Fruit fly (Drosophila melanogaster) whole organism, embryonic: ENCODE data around the gene CG42591.

Experiments used
- Blimp-1 ChIP-seq: fragments of 200-800 bp; sonication (Bioruptor generic); optimal IDR thresholded peaks from 3 replicates; lab custom pipeline; 2018; ENCODE audit warnings: missing biosample characterization, missing genetic modification characterization, mild to moderate bottlenecking, moderate library complexity, missing genetic modification reagents
- CG11456 ChIP-seq: fragments of 200-800 bp; sonication (Bioruptor generic); IDR thresholded peaks from 3 replicates; pipeline ENCODE4 v1.3.6; 2022; ENCODE audit warnings: missing biosample characterization, missing genetic modification characterization
- CG11560 ChIP-seq: fragments of 200-800 bp; sonication (Bioruptor generic); IDR thresholded peaks from 3 replicates; pipeline ENCODE4 v1.3.6; 2022; ENCODE audit warnings: missing biosample characterization, missing genetic modification characterization
- CG12744 ChIP-seq: fragments of 200-800 bp; sonication (Bioruptor generic); optimal IDR thresholded peaks from 2 replicates; lab custom pipeline; 2016; ENCODE audit warnings: missing biosample characterization, missing genetic modification characterization
- CG12942 ChIP-seq: fragments of 200-800 bp; sonication (Bioruptor generic); optimal IDR thresholded peaks from 3 replicates; lab custom pipeline; 2016; ENCODE audit warnings: missing biosample characterization, missing genetic modification characterization
- CG13287 ChIP-seq: fragments of 200-800 bp; sonication (Bioruptor generic); IDR thresholded peaks from 2 replicates; pipeline ENCODE4 v1.3.6; 2022; ENCODE audit warnings: missing biosample characterization, missing genetic modification characterization; ENCODE audit not compliant: partially characterized antibody
- CG13424 ChIP-seq: fragments of 200-800 bp; sonication (Bioruptor generic); optimal IDR thresholded peaks from 2 replicates; lab custom pipeline; 2019; ENCODE audit warnings: missing biosample characterization, mild to moderate bottlenecking, missing genetic modification characterization, moderate library complexity
- CG14050 ChIP-seq: fragments of 200-800 bp; sonication (Bioruptor generic); IDR thresholded peaks from 3 replicates; pipeline ENCODE4 v1.3.6; 2022; ENCODE audit warnings: missing biosample characterization, missing genetic modification characterization
- CG15269 ChIP-seq: fragments of 200-800 bp; sonication (Bioruptor generic); optimal IDR thresholded peaks from 2 replicates; lab custom pipeline; 2018; ENCODE audit warnings: missing biosample characterization, mild to moderate bottlenecking, missing genetic modification characterization, moderate library complexity
- CG16863 ChIP-seq: fragments of 200-800 bp; sonication (Bioruptor generic); optimal IDR thresholded peaks from 3 replicates; lab custom pipeline; 2016; ENCODE audit warnings: missing biosample characterization, missing genetic modification characterization
- CG17385 ChIP-seq: fragments of 200-800 bp; sonication (Bioruptor generic); optimal IDR thresholded peaks from 3 replicates; lab custom pipeline; 2018; ENCODE audit warnings: missing biosample characterization, mild to moderate bottlenecking, missing genetic modification characterization
- CG17829 ChIP-seq: fragments of 200-800 bp; optimal IDR thresholded peaks from 2 replicates; lab custom pipeline; 2019; ENCODE audit warnings: missing biosample characterization, mild to moderate bottlenecking, missing genetic modification characterization, moderate library complexity
- CG18476 ChIP-seq: fragments of 200-800 bp; sonication (Bioruptor generic); optimal IDR thresholded peaks from 2 replicates; lab custom pipeline; 2016; ENCODE audit warnings: missing biosample characterization, mild to moderate bottlenecking, missing genetic modification characterization
- CG18599 ChIP-seq: fragments of 200-800 bp; sonication (Bioruptor generic); optimal IDR thresholded peaks from 3 replicates; lab custom pipeline; 2017; ENCODE audit warnings: missing biosample characterization, missing genetic modification characterization, mild to moderate bottlenecking, moderate library complexity, missing genetic modification reagents
- CG2116 ChIP-seq: fragments of 200-800 bp; sonication (Bioruptor generic); optimal IDR thresholded peaks from 3 replicates; lab custom pipeline; 2018; ENCODE audit warnings: missing biosample characterization, mild to moderate bottlenecking, missing genetic modification characterization
- CG34422 ChIP-seq: fragments of 200-800 bp; sonication (Bioruptor generic); IDR thresholded peaks from 3 replicates; pipeline ENCODE4 v1.3.6; 2022; ENCODE audit warnings: missing biosample characterization, missing genetic modification characterization
- CG5953 ChIP-seq: fragments of 200-800 bp; sonication (Bioruptor generic); IDR thresholded peaks from 2 replicates; pipeline ENCODE4 v1.3.6; 2022; ENCODE audit warnings: missing biosample characterization, missing genetic modification characterization
- CG7372 ChIP-seq: fragments of 200-800 bp; sonication (Bioruptor generic); IDR thresholded peaks from 2 replicates; pipeline ENCODE4 v1.3.6; 2022; ENCODE audit warnings: missing biosample characterization, missing genetic modification characterization
- CG7963 ChIP-seq: fragments of 200-800 bp; sonication (Bioruptor generic); IDR thresholded peaks from 3 replicates; pipeline ENCODE4 v1.3.6; 2022; ENCODE audit warnings: missing biosample characterization, missing genetic modification characterization; ENCODE audit not compliant: partially characterized antibody
- CG9609 ChIP-seq: fragments of 200-800 bp; sonication (Bioruptor generic); optimal IDR thresholded peaks from 3 replicates; lab custom pipeline; 2016; ENCODE audit warnings: missing biosample characterization, missing genetic modification characterization
- Chrac-16 ChIP-seq: fragments of 200-800 bp; sonication (Bioruptor generic); optimal IDR thresholded peaks from 3 replicates; lab custom pipeline; 2016; ENCODE audit warnings: missing biosample characterization, missing genetic modification characterization
- Dip3 ChIP-seq: fragments of 200-800 bp; sonication (Bioruptor generic); optimal IDR thresholded peaks from 3 replicates; lab custom pipeline; 2016; ENCODE audit warnings: missing biosample characterization, missing genetic modification characterization
- E2f2 ChIP-seq: fragments of 200-800 bp; sonication (Bioruptor generic); IDR thresholded peaks from 2 replicates; pipeline ENCODE4 v1.3.6; 2022; ENCODE audit warnings: missing biosample characterization, missing genetic modification characterization
- Gug ChIP-seq: fragments of 200-800 bp; sonication (Bioruptor generic); IDR thresholded peaks from 4 replicates; pipeline ENCODE4 v1.3.6; 2022; ENCODE audit warnings: missing biosample characterization, missing genetic modification characterization
- HLH4C ChIP-seq: fragments of 200-800 bp; sonication (Bioruptor generic); IDR thresholded peaks from 3 replicates; pipeline ENCODE4 v1.3.6; 2022; ENCODE audit warnings: missing biosample characterization, missing genetic modification characterization; ENCODE audit not compliant: partially characterized antibody
- Hsf ChIP-seq: fragments of 200-800 bp; sonication (Bioruptor generic); optimal IDR thresholded peaks from 3 replicates; lab custom pipeline; 2016; ENCODE audit warnings: missing biosample characterization, missing genetic modification characterization
- Med ChIP-seq: fragments of 200-800 bp; sonication (Bioruptor generic); peaks from one replicate; lab custom pipeline; 2016; ENCODE audit warnings: missing biosample characterization, missing genetic modification characterization, mild to moderate bottlenecking, inconsistent platforms, moderate library complexity
- Mes4 ChIP-seq: fragments of 200-800 bp; sonication (Bioruptor generic); optimal IDR thresholded peaks from 2 replicates; lab custom pipeline; 2016; ENCODE audit warnings: missing biosample characterization, missing genetic modification characterization
- NfI ChIP-seq: fragments of 200-800 bp; sonication (Bioruptor generic); optimal IDR thresholded peaks from 3 replicates; lab custom pipeline; 2018; ENCODE audit warnings: missing biosample characterization, mild to moderate bottlenecking, missing genetic modification characterization, moderate library complexity
- Pdp1 ChIP-seq, 2 experiments: fragments of 200-800 bp; sonication (Bioruptor generic); optimal IDR thresholded peaks; 3 replicates each; lab custom pipeline; 2016; ENCODE audit warnings: missing biosample characterization in 2 of 2, missing genetic modification characterization in 2 of 2, mild to moderate bottlenecking in 1 of 2, moderate library complexity in 1 of 2
- Ravus ChIP-seq: fragments of 200-800 bp; sonication (Bioruptor generic); IDR thresholded peaks from 2 replicates; pipeline ENCODE4 v1.3.6; 2022; ENCODE audit warnings: missing biosample characterization, missing genetic modification characterization
- Spps ChIP-seq: fragments of 200-800 bp; sonication (Bioruptor generic); optimal IDR thresholded peaks from 2 replicates; lab custom pipeline; 2018; ENCODE audit warnings: missing biosample characterization, mild to moderate bottlenecking, missing genetic modification characterization
- Sry-δ ChIP-seq: fragments of 200-800 bp; sonication (Bioruptor generic); optimal IDR thresholded peaks from 2 replicates; lab custom pipeline; 2016; ENCODE audit warnings: missing biosample characterization, missing genetic modification characterization
- ara ChIP-seq: fragments of 200-800 bp; sonication (Bioruptor generic); IDR thresholded peaks from 2 replicates; pipeline ENCODE4 v1.3.6; 2022; ENCODE audit warnings: missing biosample characterization, missing genetic modification characterization
- crc ChIP-seq: fragments of 200-800 bp; sonication (Bioruptor generic); optimal IDR thresholded peaks from 2 replicates; lab custom pipeline; 2016; ENCODE audit warnings: missing biosample characterization, missing genetic modification characterization
- crp ChIP-seq, 2 experiments: fragments of 200-800 bp; sonication (Bioruptor generic); optimal IDR thresholded peaks; 2 replicates in 1 of 2; 3 replicates in 1 of 2; lab custom pipeline; 2017; ENCODE audit warnings: missing biosample characterization in 2 of 2, missing genetic modification characterization in 2 of 2, mild to moderate bottlenecking in 1 of 2, moderate library complexity in 1 of 2
- fd64A ChIP-seq: fragments of 200-800 bp; sonication (Bioruptor generic); optimal IDR thresholded peaks from 3 replicates; lab custom pipeline; 2018; ENCODE audit warnings: missing biosample characterization, mild to moderate bottlenecking, missing genetic modification characterization
- ftz-f1 ChIP-seq: fragments of 200-800 bp; sonication (Bioruptor generic); optimal IDR thresholded peaks from 2 replicates; lab custom pipeline; 2016; ENCODE audit warnings: missing biosample characterization, missing genetic modification characterization
- jumu ChIP-seq: fragments of 200-800 bp; sonication (Bioruptor generic); optimal IDR thresholded peaks from 3 replicates; lab custom pipeline; 2016; ENCODE audit warnings: missing biosample characterization, missing genetic modification characterization
- nom ChIP-seq: fragments of 200-800 bp; sonication (Bioruptor generic); optimal IDR thresholded peaks from 2 replicates; lab custom pipeline; 2017; ENCODE audit warnings: missing biosample characterization, missing genetic modification characterization, mild to moderate bottlenecking, moderate library complexity, missing genetic modification reagents
- pfk ChIP-seq: fragments of 200-800 bp; sonication (Bioruptor generic); optimal IDR thresholded peaks from 2 replicates; lab custom pipeline; 2018; ENCODE audit warnings: missing biosample characterization, mild to moderate bottlenecking, missing genetic modification characterization, moderate library complexity
- pho ChIP-seq: fragments of 200-800 bp; sonication (Bioruptor generic); optimal IDR thresholded peaks from 2 replicates; lab custom pipeline; 2016; ENCODE audit warnings: missing biosample characterization, missing genetic modification characterization
- pnt ChIP-seq: fragments of 200-800 bp; sonication (Bioruptor generic); optimal IDR thresholded peaks from 3 replicates; lab custom pipeline; 2016; ENCODE audit warnings: missing biosample characterization, missing genetic modification characterization
- sob ChIP-seq: fragments of 200-800 bp; sonication (Bioruptor generic); IDR thresholded peaks from 2 replicates; pipeline ENCODE4 v1.3.6; 2022; ENCODE audit warnings: missing biosample characterization, missing genetic modification characterization
- ssp ChIP-seq: fragments of 200-800 bp; sonication (Bioruptor generic); IDR thresholded peaks from 2 replicates; pipeline ENCODE4 v1.3.6; 2022; ENCODE audit warnings: missing biosample characterization, missing genetic modification characterization
- tll ChIP-seq, 2 experiments: fragments of 200-800 bp in 1 of 2; fragments of >200 bp in 1 of 2; sonication (Bioruptor generic) in 1 of 2; optimal IDR thresholded peaks; 2 replicates each; lab custom pipeline; 2017 to 2019; ENCODE audit warnings: missing biosample characterization in 2 of 2, missing genetic modification characterization in 2 of 2, mild to moderate bottlenecking in 1 of 2, moderate library complexity in 1 of 2
- toy ChIP-seq: fragments of 200-800 bp; sonication (Bioruptor generic); IDR thresholded peaks from 2 replicates; pipeline ENCODE4 v1.3.6; 2022; ENCODE audit warnings: missing biosample characterization, missing genetic modification characterization
- vfl ChIP-seq: fragments of 200-800 bp; sonication (Bioruptor generic); optimal IDR thresholded peaks from 2 replicates; lab custom pipeline; 2016; ENCODE audit warnings: missing biosample characterization, missing genetic modification characterization
- vvl ChIP-seq: fragments of 200-800 bp; sonication (Bioruptor generic); IDR thresholded peaks from 2 replicates; pipeline ENCODE4 v1.3.6; 2022; ENCODE audit warnings: missing biosample characterization, missing genetic modification characterization
- zfh1 ChIP-seq: fragments of 200-800 bp; sonication (Bioruptor generic); IDR thresholded peaks from 3 replicates; pipeline ENCODE4 v1.3.6; 2022; ENCODE audit warnings: missing biosample characterization, missing genetic modification characterization

Gene CG42591

DNA sequence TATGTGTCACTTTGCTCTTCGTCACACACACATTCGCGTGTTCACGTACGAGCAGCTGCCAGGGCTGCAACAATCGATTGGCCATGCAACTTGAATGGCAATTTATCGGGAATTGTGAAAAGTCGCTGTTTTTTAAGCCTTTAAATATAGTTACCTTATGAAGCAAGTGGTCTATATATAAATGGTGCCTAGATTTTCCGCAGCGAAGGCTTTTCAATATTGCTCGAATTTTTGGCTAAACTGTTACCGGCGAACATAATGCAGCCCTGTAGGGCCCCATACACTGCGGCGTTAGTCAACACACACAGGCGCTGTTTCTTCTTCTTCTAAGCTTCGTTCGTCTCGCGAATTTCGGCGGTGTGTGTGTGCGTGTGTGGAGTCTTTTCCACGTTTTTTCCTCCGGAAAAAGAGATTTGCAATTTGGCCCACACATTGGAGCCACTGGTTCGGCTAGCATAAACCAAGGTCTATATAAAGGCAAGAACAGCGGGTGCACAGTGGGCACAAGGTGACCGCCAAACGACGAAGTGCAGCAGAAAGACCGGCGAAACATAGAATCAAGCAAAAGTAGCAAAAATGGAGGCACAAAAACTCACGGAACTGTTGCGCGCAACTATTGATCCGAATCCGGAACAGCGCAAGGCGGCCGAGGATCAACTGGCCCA, 46.2 kb upstream of the CG42591 start, which contains the start of the genes Arp3 and msk (continued):
- TF ChIP-seq sob (peak; percentile 81), Ravus (GFP tag; lab: Robert Waterston, UW) (no peak; the same call in 1 of the 2 replicates), vfl (peak; percentile 83), vvl (peak; percentile 85), HLH4C (peak; percentile 55; the same call in 1 of the 3 replicates), CG15269 (tag; lab: Kevin White, UChicago) (no peak), CG13424 (tag; lab: Kevin White, UChicago) (peak; percentile 77), CG18476 (peak; percentile 72), CG9609 (GFP tag; lab: Kevin White, UChicago) (peak; percentile 88), CG12942 (GFP tag; lab: Kevin White, UChicago) (peak; percentile 85), CG12744 (peak; percentile 71), tll (GFP tag; optimal IDR thresholded peaks at IDR 0.05; lab: Kevin White, UChicago) (peak; percentile 48 to 60), toy (GFP tag; lab: Robert Waterston, UW) (no peak; the same call in 1 of the 2 replicates), E2f2 (GFP tag; lab: Robert Waterston, UW) (peak; percentile 69), Gug (peak; percentile 86), CG17385 (GFP tag; lab: Kevin White, UChicago) (peak; percentile 99), ara (GFP tag; lab: Robert Waterston, UW) (peak; percentile 66), CG5953 (no peak), NfI (peak; percentile 77), Chrac-16 (GFP tag; lab: Kevin White, UChicago) (peak; percentile 84), Blimp-1 (GFP tag; lab: Kevin White, UChicago) (no peak), zfh1 (GFP tag; lab: Robert Waterston, UW) (peak; percentile 73; the same call in 2 of the 3 replicates), CG11456 (GFP tag; lab: Robert Waterston, UW) (peak; percentile 83), Hsf (peak; percentile 86), CG11560 (tag; lab: Robert Waterston, UW) (peak; percentile 53; the same call in 2 of the 3 replicates), crp (GFP tag; optimal IDR thresholded peaks at IDR 0.05; lab: Kevin White, UChicago) (peak in 1 of 2 experiments; percentile 74), crc (GFP tag; lab: Kevin White, UChicago) (peak; percentile 82), CG14050 (no peak)

DNA sequence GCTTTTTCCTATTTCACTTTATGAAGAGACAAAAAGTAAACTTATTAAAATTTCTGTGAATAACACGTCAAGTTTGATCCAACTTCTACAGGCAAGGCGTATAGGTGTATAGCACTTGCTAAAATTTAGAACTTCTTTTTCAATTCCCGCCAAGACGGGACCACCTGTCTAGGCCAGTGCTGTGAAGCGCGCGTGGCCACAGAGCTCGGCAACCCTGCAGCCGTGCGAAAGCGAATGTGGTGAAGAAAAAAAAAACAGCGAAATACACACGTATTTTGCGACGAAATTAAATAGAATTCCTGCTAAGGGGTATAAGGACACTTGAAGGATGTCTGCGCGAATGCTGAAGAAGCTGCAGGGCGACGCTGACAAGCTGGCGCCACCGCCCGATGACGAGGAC, 40.4 kb upstream of the CG42591 start, which contains the start of gene Nulp1:
TSS of gene Nulp1 (plus strand) at position 198 of the 400 bp plus-strand sequence.
- no peak for TF ChIP-seq nom (GFP tag; lab: Kevin White, UChicago)
- peak; percentile 33 for TF ChIP-seq Sry-δ
- peak; percentile 58 for TF ChIP-seq ftz-f1 (GFP tag; lab: Kevin White, UChicago)
- TF ChIP-seq Mes4 (GFP tag; lab: Kevin White, UChicago): no peak
- TF ChIP-seq CG18599 (GFP tag; lab: Kevin White, UChicago): no peak
- TF ChIP-seq Pdp1 (GFP tag; optimal IDR thresholded peaks at IDR 0.05; lab: Kevin White, UChicago): peak in 1 of 2 experiments; percentile 13
- no peak for TF ChIP-seq pnt
- peak; percentile 55 for TF ChIP-seq CG2116 (GFP tag; lab: Kevin White, UChicago)
- peak; percentile 10 for TF ChIP-seq jumu (GFP tag; lab: Kevin White, UChicago)
- TF ChIP-seq ssp: no peak
- TF ChIP-seq CG7963 (GFP tag; lab: Robert Waterston, UW): no peak
- TF ChIP-seq pfk (GFP tag; lab: Kevin White, UChicago): no peak
- TF ChIP-seq pho (GFP tag; lab: Kevin White, UChicago): no peak
- peak; percentile 22; the same call in 1 of the 2 replicates for TF ChIP-seq CG13287 (GFP tag; lab: Robert Waterston, UW)
- TF ChIP-seq Med: peak; percentile 89
- TF ChIP-seq Dip3 (GFP tag; lab: Kevin White, UChicago): peak; percentile 25
- no peak for TF ChIP-seq CG17829 (tag; lab: Kevin White, UChicago)
- no peak for TF ChIP-seq CG16863 (GFP tag; lab: Kevin White, UChicago)
- peak; percentile 84 for TF ChIP-seq Blimp-1 (GFP tag; lab: Kevin White, UChicago)
- no peak for TF ChIP-seq CG34422 (GFP tag; lab: Robert Waterston, UW)
- no peak for TF ChIP-seq Spps (tag; lab: Kevin White, UChicago)
- no peak for TF ChIP-seq fd64A
- no peak for TF ChIP-seq CG7372 (GFP tag; lab: Robert Waterston, UW)
